Fruit fly (Drosophila melanogaster): ENCODE results near the gene CG10340.

- no peak for TF ChIP-seq Abd-B (GFP tag; optimal IDR thresholded peaks at IDR 0.05)
- no peak for TF ChIP-seq Fer2 (tag; optimal IDR thresholded peaks at IDR 0.05)
- no peak for TF ChIP-seq CG6254 (GFP tag; optimal IDR thresholded peaks at IDR 0.05)
Measured at dm6 chr3R:16613300-16613699, 891 bp downstream of the CG10340 start, which contains the start of gene CG12783.

Measured in whole organism, embryonic.